Worm (Caenorhabditis elegans): ENCODE measurements around the gene T02H6.1.

The T02H6.1 gene

ce11 chrII:709081-709480, at the start of gene T02H6.1:
Gene T02H6.1 (plus strand): TSS chrII:709381.
- TF ChIP-seq unc-62 (GFP tag; optimal IDR thresholded peaks at IDR 0.05) = no peak

- no peak for TF ChIP-seq unc-62 (GFP tag; optimal IDR thresholded peaks at IDR 0.05)
Measured at ce11 chrII:661696-662095, 47.5 kb upstream of the T02H6.1 start, which contains the start of gene sri-45. Gene sri-45 (minus strand): TSS chrII:661796.

- no peak for TF ChIP-seq unc-62 (GFP tag; optimal IDR thresholded peaks at IDR 0.05)
Measured at ce11 chrII:667864-668263, 41.3 kb upstream of the T02H6.1 start.

ce11 chrII:671025-671424, 38.2 kb upstream of the T02H6.1 start, which contains the start of gene sri-46:
Gene sri-46 (minus strand): TSS chrII:671125.
- no peak for TF ChIP-seq unc-62 (GFP tag; optimal IDR thresholded peaks at IDR 0.05)

ce11 chrII:674116-674515, 35.1 kb upstream of the T02H6.1 start, which contains the start of gene Y39F10C.3:
Gene Y39F10C.3 (plus strand): TSS chrII:674416.
- no peak for TF ChIP-seq unc-62 (GFP tag; optimal IDR thresholded peaks at IDR 0.05)

ce11 chrII:675303-675702, 33.9 kb upstream of the T02H6.1 start, which contains the start of gene Y39F10C.1:
Gene Y39F10C.1 (plus strand): TSS chrII:675603.
- no peak for TF ChIP-seq unc-62 (GFP tag; optimal IDR thresholded peaks at IDR 0.05)

ce11 chrII:675822-676221, 33.4 kb upstream of the T02H6.1 start:
- TF ChIP-seq unc-62 (GFP tag; optimal IDR thresholded peaks at IDR 0.05) = no peak

- no peak for TF ChIP-seq unc-62 (GFP tag; optimal IDR thresholded peaks at IDR 0.05)
Measured at ce11 chrII:678581-678980, 30.6 kb upstream of the T02H6.1 start, which contains the start of gene T02H6.9. Gene T02H6.9 (plus strand): TSS chrII:678881.

ce11 chrII:680612-681011, 28.6 kb upstream of the T02H6.1 start, which contains the start of the genes T02H6.10 and T02H6.8:
Gene T02H6.10 (minus strand): TSS chrII:680712.
Gene T02H6.8 (plus strand): TSS chrII:680832.
- TF ChIP-seq unc-62 (GFP tag; optimal IDR thresholded peaks at IDR 0.05) = no peak

ce11 chrII:682326-682725, 26.9 kb upstream of the T02H6.1 start, which contains the start of gene T02H6.7:
Gene T02H6.7 (plus strand): TSS chrII:682626.
- TF ChIP-seq unc-62 (GFP tag; optimal IDR thresholded peaks at IDR 0.05) = no peak

ce11 chrII:683467-683866, 25.7 kb upstream of the T02H6.1 start, which contains the start of gene T02H6.6:
Gene T02H6.6 (plus strand): TSS chrII:683767.
- TF ChIP-seq unc-62 (GFP tag; optimal IDR thresholded peaks at IDR 0.05) = no peak

ce11 chrII:684811-685210, 24.4 kb upstream of the T02H6.1 start, which contains the start of gene T02H6.5:
Gene T02H6.5 (plus strand): TSS chrII:685111.
- no peak for TF ChIP-seq unc-62 (GFP tag; optimal IDR thresholded peaks at IDR 0.05)

ce11 chrII:689749-690148, 19.4 kb upstream of the T02H6.1 start, which contains the start of gene T02H6.4:
Gene T02H6.4 (plus strand): TSS chrII:690049.
- no peak for TF ChIP-seq unc-62 (GFP tag; optimal IDR thresholded peaks at IDR 0.05)

- no peak for TF ChIP-seq unc-62 (GFP tag; optimal IDR thresholded peaks at IDR 0.05)
Measured at ce11 chrII:691550-691949, 17.6 kb upstream of the T02H6.1 start, which contains the start of gene T02H6.3. Gene T02H6.3 (plus strand): TSS chrII:691850.

ce11 chrII:701025-701370, 8.2 kb upstream of the T02H6.1 start, which contains the start of gene T02H6.11:
Gene T02H6.11 (minus strand): TSS chrII:701125.
- TF ChIP-seq unc-62 (GFP tag; optimal IDR thresholded peaks at IDR 0.05) = no peak

- TF ChIP-seq unc-62 (GFP tag; optimal IDR thresholded peaks at IDR 0.05) = no peak
Measured at ce11 chrII:701371-702139, 7.6 kb upstream of the T02H6.1 start, which contains the start of gene thoc-1. Gene thoc-1 (plus strand): TSS chrII:702107.

- no peak for TF ChIP-seq unc-62 (GFP tag; optimal IDR thresholded peaks at IDR 0.05)
Measured at ce11 chrII:721931-722330, 12.8 kb downstream of the T02H6.1 start.
